Fruit fly (Drosophila melanogaster) whole organism, prepupa: ENCODE results near the gene Hml.
A peak's percentile ranks its signal among the peaks of the same experiment; 100 is the strongest.

Experiments
- CG10631 ChIP-seq: fragments of 200-800 bp; sonication (Bioruptor generic); optimal IDR thresholded peaks from 2 replicates; lab custom pipeline; 2016; ENCODE audit warnings: missing biosample characterization, missing genetic modification characterization
- CG11294 ChIP-seq: fragments of 200-800 bp; sonication (Bioruptor generic); IDR thresholded peaks from 2 replicates; pipeline ENCODE4 v1.3.6; 2022; ENCODE audit warnings: missing biosample characterization, missing genetic modification characterization
- CG11902 ChIP-seq: fragments of 200-800 bp; sonication (Bioruptor generic); optimal IDR thresholded peaks from 3 replicates; lab custom pipeline; 2016; ENCODE audit warnings: missing biosample characterization, missing genetic modification characterization
- CG1621 ChIP-seq: fragments of 200-800 bp; sonication (Bioruptor generic); optimal IDR thresholded peaks from 3 replicates; lab custom pipeline; 2018; ENCODE audit warnings: missing biosample characterization, mild to moderate bottlenecking, missing genetic modification characterization
- CG16779 ChIP-seq: fragments of 200-800 bp; sonication (Bioruptor generic); optimal IDR thresholded peaks from 3 replicates; lab custom pipeline; 2017; ENCODE audit warnings: missing biosample characterization, mild to moderate bottlenecking, missing genetic modification characterization
- CG3032 ChIP-seq: fragments of 200-800 bp; optimal IDR thresholded peaks from 2 replicates; lab custom pipeline; 2019; ENCODE audit warnings: missing biosample characterization, mild to moderate bottlenecking, missing genetic modification characterization, moderate library complexity
- CG31627 ChIP-seq: fragments of 200-800 bp; sonication (Bioruptor generic); optimal IDR thresholded peaks from 3 replicates; lab custom pipeline; 2016; ENCODE audit warnings: missing biosample characterization, missing genetic modification characterization
- CG32006 ChIP-seq: fragments of 200-800 bp; sonication (Bioruptor generic); optimal IDR thresholded peaks from 3 replicates; lab custom pipeline; 2017; ENCODE audit warnings: missing biosample characterization, mild to moderate bottlenecking, missing genetic modification characterization
- CG34406 ChIP-seq: fragments of 200-800 bp; sonication (Bioruptor generic); optimal IDR thresholded peaks from 3 replicates; lab custom pipeline; 2016; ENCODE audit warnings: missing biosample characterization, missing genetic modification characterization
- CG3919 ChIP-seq: fragments of 200-800 bp; sonication (Bioruptor generic); optimal IDR thresholded peaks from 3 replicates; lab custom pipeline; 2016; ENCODE audit warnings: missing biosample characterization, missing genetic modification characterization
- CG4318 ChIP-seq: fragments of 200-800 bp; sonication (Bioruptor generic); optimal IDR thresholded peaks from 3 replicates; lab custom pipeline; 2017; ENCODE audit warnings: missing biosample characterization, mild to moderate bottlenecking, missing genetic modification characterization
- CG6163 ChIP-seq: fragments of 200-800 bp; sonication (Bioruptor generic); IDR thresholded peaks from 3 replicates; pipeline ENCODE4 v1.3.6; 2022; ENCODE audit warnings: missing biosample characterization, missing genetic modification characterization
- CG6276 ChIP-seq: fragments of 200-800 bp; sonication (Bioruptor generic); optimal IDR thresholded peaks from 2 replicates; lab custom pipeline; 2017; ENCODE audit warnings: missing biosample characterization, mild to moderate bottlenecking, missing genetic modification characterization
- CG6792 ChIP-seq: fragments of 200-800 bp; sonication (Bioruptor generic); optimal IDR thresholded peaks from 3 replicates; lab custom pipeline; 2016; ENCODE audit warnings: missing biosample characterization, missing genetic modification characterization
- CG6808 ChIP-seq: fragments of 200-800 bp; sonication (Bioruptor generic); optimal IDR thresholded peaks from 3 replicates; lab custom pipeline; 2017; ENCODE audit warnings: missing biosample characterization, missing genetic modification characterization, mild to moderate bottlenecking, moderate library complexity, missing genetic modification reagents
- CG6854 ChIP-seq: fragments of 200-800 bp; sonication (Bioruptor generic); optimal IDR thresholded peaks from 2 replicates; lab custom pipeline; 2017; ENCODE audit warnings: missing biosample characterization, mild to moderate bottlenecking, missing genetic modification characterization
- CG8119 ChIP-seq: fragments of 200-800 bp; sonication (Bioruptor generic); IDR thresholded peaks from 3 replicates; pipeline ENCODE4 v1.3.6; 2022; ENCODE audit warnings: missing biosample characterization, missing genetic modification characterization
- CG8319 ChIP-seq: fragments of 200-800 bp; sonication (Bioruptor generic); optimal IDR thresholded peaks from 3 replicates; lab custom pipeline; 2016; ENCODE audit warnings: missing biosample characterization, missing genetic modification characterization
- CG8632 ChIP-seq: fragments of 200-800 bp; sonication (Bioruptor generic); optimal IDR thresholded peaks from 3 replicates; lab custom pipeline; 2016; ENCODE audit warnings: missing biosample characterization, missing genetic modification characterization
- Eip75B ChIP-seq: fragments of 200-800 bp; sonication (Bioruptor generic); optimal IDR thresholded peaks from 3 replicates; lab custom pipeline; 2016; ENCODE audit warnings: missing biosample characterization, missing genetic modification characterization
- Eip78C ChIP-seq: fragments of 200-800 bp; sonication (Bioruptor generic); peaks from one replicate; lab custom pipeline; 2016; ENCODE audit warnings: missing biosample characterization, missing genetic modification characterization
- Ets21C ChIP-seq: fragments of 200-800 bp; sonication (Bioruptor generic); optimal IDR thresholded peaks from 3 replicates; lab custom pipeline; 2016; ENCODE audit warnings: missing biosample characterization, missing genetic modification characterization
- Ets96B ChIP-seq: fragments of 200-800 bp; optimal IDR thresholded peaks from 2 replicates; lab custom pipeline; 2019; ENCODE audit warnings: missing biosample characterization, mild to moderate bottlenecking, missing genetic modification characterization, moderate library complexity
- Gug ChIP-seq: fragments of 200-800 bp; sonication (Bioruptor generic); IDR thresholded peaks from 2 replicates; pipeline ENCODE4 v1.3.6; 2022; ENCODE audit warnings: missing biosample characterization, missing genetic modification characterization
- Hr38 ChIP-seq: sonication (Bioruptor generic); optimal IDR thresholded peaks from 2 replicates; lab custom pipeline; 2016; ENCODE audit warnings: missing biosample characterization, missing genetic modification characterization
- Lpt ChIP-seq: fragments of 200-800 bp; sonication (Bioruptor generic); optimal IDR thresholded peaks from 3 replicates; lab custom pipeline; 2016; ENCODE audit warnings: missing biosample characterization, missing genetic modification characterization
- Met ChIP-seq: fragments of 200-800 bp; sonication (Bioruptor generic); optimal IDR thresholded peaks from 3 replicates; lab custom pipeline; 2016; ENCODE audit warnings: missing biosample characterization, missing genetic modification characterization
- Smox ChIP-seq: fragments of 200-800 bp; sonication (Bioruptor generic); optimal IDR thresholded peaks from 3 replicates; lab custom pipeline; 2016; ENCODE audit warnings: missing biosample characterization, missing genetic modification characterization
- Sox102F ChIP-seq: fragments of 200-800 bp; sonication (Bioruptor generic); optimal IDR thresholded peaks from 2 replicates; lab custom pipeline; 2016; ENCODE audit warnings: missing biosample characterization, mild to moderate bottlenecking, missing genetic modification characterization
- Sox15 ChIP-seq: fragments of 200-800 bp; sonication (Bioruptor generic); optimal IDR thresholded peaks from 3 replicates; lab custom pipeline; 2016; ENCODE audit warnings: missing biosample characterization, missing genetic modification characterization
- acj6 ChIP-seq: fragments of 200-800 bp; sonication (Bioruptor generic); optimal IDR thresholded peaks from 3 replicates; lab custom pipeline; 2016; ENCODE audit warnings: missing biosample characterization, missing genetic modification characterization
- cyc ChIP-seq: fragments of 200-800 bp; sonication (Bioruptor generic); optimal IDR thresholded peaks from 3 replicates; lab custom pipeline; 2016; ENCODE audit warnings: missing biosample characterization, missing genetic modification characterization
- dac ChIP-seq: fragments of 200-800 bp; sonication (Bioruptor generic); optimal IDR thresholded peaks from 2 replicates; lab custom pipeline; 2017; ENCODE audit warnings: missing biosample characterization, mild to moderate bottlenecking, missing genetic modification characterization
- dsx ChIP-seq: fragments of 200-800 bp; optimal IDR thresholded peaks from 3 replicates; lab custom pipeline; 2019; ENCODE audit warnings: missing biosample characterization, mild to moderate bottlenecking, missing genetic modification characterization, moderate library complexity; ENCODE audit not compliant: poor library complexity, severe bottlenecking
- eg ChIP-seq: fragments of 200-800 bp; sonication (Bioruptor generic); IDR thresholded peaks from 3 replicates; pipeline ENCODE4 v1.3.6; 2022; ENCODE audit warnings: missing biosample characterization, missing genetic modification characterization
- esn ChIP-seq: fragments of 200-800 bp; sonication (Bioruptor generic); optimal IDR thresholded peaks from 2 replicates; lab custom pipeline; 2016; ENCODE audit warnings: missing biosample characterization, mild to moderate bottlenecking, missing genetic modification characterization, moderate library complexity
- fd59A ChIP-seq: fragments of 200-800 bp; sonication (Bioruptor generic); optimal IDR thresholded peaks from 2 replicates; lab custom pipeline; 2017; ENCODE audit warnings: missing biosample characterization, mild to moderate bottlenecking, missing genetic modification characterization, missing genetic modification reagents
- fd85E ChIP-seq: fragments of 200-800 bp; sonication (Bioruptor generic); optimal IDR thresholded peaks from 3 replicates; lab custom pipeline; 2016; ENCODE audit warnings: missing biosample characterization, missing genetic modification characterization
- fkh ChIP-seq: fragments of 200-800 bp; sonication (Bioruptor generic); optimal IDR thresholded peaks from 3 replicates; lab custom pipeline; 2017; ENCODE audit warnings: missing biosample characterization, mild to moderate bottlenecking, missing genetic modification characterization, moderate library complexity
- lz ChIP-seq: fragments of 200-800 bp; sonication (Bioruptor generic); optimal IDR thresholded peaks from 3 replicates; lab custom pipeline; 2016; ENCODE audit warnings: missing biosample characterization, missing genetic modification characterization
- net ChIP-seq: fragments of 200-800 bp; sonication (Bioruptor generic); optimal IDR thresholded peaks from 3 replicates; lab custom pipeline; 2016; ENCODE audit warnings: missing biosample characterization, missing genetic modification characterization
- pdm3 ChIP-seq: fragments of 200-800 bp; sonication (Bioruptor generic); optimal IDR thresholded peaks from 3 replicates; lab custom pipeline; 2016; ENCODE audit warnings: missing biosample characterization, missing genetic modification characterization
- salr ChIP-seq, 2 experiments: fragments of 200-800 bp; sonication (Bioruptor generic); optimal IDR thresholded peaks; 3 replicates each; lab custom pipeline; 2016 to 2018; ENCODE audit warnings: missing biosample characterization in 2 of 2, missing genetic modification characterization in 2 of 2, mild to moderate bottlenecking in 1 of 2
- spab ChIP-seq: fragments of 200-800 bp; sonication (Bioruptor generic); optimal IDR thresholded peaks from 2 replicates; lab custom pipeline; 2017; ENCODE audit warnings: missing biosample characterization, mild to moderate bottlenecking, missing genetic modification characterization, missing genetic modification reagents
- svp ChIP-seq: fragments of 200-800 bp; sonication (Bioruptor generic); peaks from one replicate; lab custom pipeline; 2016; ENCODE audit warnings: missing biosample characterization, missing genetic modification characterization
- vri ChIP-seq: fragments of 200-800 bp; sonication (Bioruptor generic); optimal IDR thresholded peaks from 3 replicates; lab custom pipeline; 2016; ENCODE audit warnings: missing biosample characterization, mild to moderate bottlenecking, missing genetic modification characterization

The Hml gene

dm6 chr3L:13843356-13843755 is 2.5 kb upstream of the Hml start, which contains the start of gene Tsp68C:
Gene Tsp68C, plus strand, starts transcription at chr3L:13843656.
- TF ChIP-seq CG34406 (no peak), CG31627 (GFP tag; lab: Kevin White, UChicago) (no peak), Eip75B (GFP tag; lab: Kevin White, UChicago) (no peak), CG8632 (no peak), CG6808 (no peak), CG10631 (GFP tag; lab: Kevin White, UChicago) (no peak), fd59A (GFP tag; lab: Kevin White, UChicago) (no peak), CG1621 (tag; lab: Kevin White, UChicago) (no peak), Hr38 (GFP tag; lab: Kevin White, UChicago) (no peak), cyc (GFP tag; lab: Kevin White, UChicago) (no peak), Ets21C (GFP tag; lab: Kevin White, UChicago) (no peak), CG11294 (GFP tag; lab: Robert Waterston, UW) (no peak), Met (GFP tag; lab: Kevin White, UChicago) (no peak), lz (no peak), fkh (GFP tag; lab: Kevin White, UChicago) (no peak), CG32006 (GFP tag; lab: Kevin White, UChicago) (no peak)

dm6 chr3L:13845292-13845691 is 562 bp upstream of the Hml start:
- TF ChIP-seq CG31627 (GFP tag; lab: Kevin White, UChicago) = peak; percentile 1
- no peak for TF ChIP-seq eg
- no peak for TF ChIP-seq CG6854 (GFP tag; lab: Kevin White, UChicago)

dm6 chr3L:13859688-13860373 is 14.0 kb downstream of the Hml start:
- TF ChIP-seq CG6854 (GFP tag; lab: Kevin White, UChicago) (no peak), svp (GFP tag; lab: Kevin White, UChicago) (peak; percentile 48)

dm6 chr3L:13862403-13862802 is 16.5 kb downstream of the Hml start:
- TF ChIP-seq dsx (GFP tag; lab: Kevin White, UChicago) (no peak), pdm3 (GFP tag; lab: Kevin White, UChicago) (no peak), CG3919 (GFP tag; lab: Kevin White, UChicago) (no peak), CG31627 (GFP tag; lab: Kevin White, UChicago) (peak; percentile 55), fd85E (GFP tag; lab: Kevin White, UChicago) (no peak), CG16779 (tag; lab: Kevin White, UChicago) (no peak), CG6276 (GFP tag; lab: Kevin White, UChicago) (no peak), CG6792 (GFP tag; lab: Kevin White, UChicago) (no peak), dac (GFP tag; lab: Kevin White, UChicago) (peak; percentile 24), Ets96B (tag; lab: Kevin White, UChicago) (no peak), CG6163 (GFP tag; lab: Robert Waterston, UW) (no peak; the same call in 2 of the 3 replicates), fd59A (GFP tag; lab: Kevin White, UChicago) (no peak), esn (no peak), Gug (GFP tag; lab: Robert Waterston, UW) (peak; percentile 65), fkh (GFP tag; lab: Kevin White, UChicago) (no peak), spab (GFP tag; lab: Kevin White, UChicago) (no peak), CG8319 (GFP tag; lab: Kevin White, UChicago) (no peak), CG6808 (no peak), net (GFP tag; lab: Kevin White, UChicago) (peak; percentile 54), CG4318 (GFP tag; lab: Kevin White, UChicago) (no peak), Sox15 (no peak), Sox102F (GFP tag; lab: Kevin White, UChicago) (no peak), CG10631 (GFP tag; lab: Kevin White, UChicago) (no peak), CG8119 (GFP tag; lab: Robert Waterston, UW) (0 out of 3 replicates have a peak, but pooled peaks have one; percentile 35), CG3032 (tag; lab: Kevin White, UChicago) (no peak), Smox (peak; percentile 25), Eip78C (no peak), Lpt (GFP tag; lab: Kevin White, UChicago) (no peak), CG11902 (no peak), vri (GFP tag; lab: Kevin White, UChicago) (no peak), CG6854 (GFP tag; lab: Kevin White, UChicago) (no peak), acj6 (GFP tag; lab: Kevin White, UChicago) (no peak), salr (GFP tag; optimal IDR thresholded peaks at IDR 0.05; lab: Kevin White, UChicago) (no peak)
